Worm (Caenorhabditis elegans) whole organism, L3 larva: ENCODE data around the gene sphk-1.
A peak's percentile ranks its signal among the peaks of the same experiment; 100 is the strongest.

Source experiments
- R02D3.7 ChIP-seq: fragments of 150-350 bp; optimal IDR thresholded peaks from 2 replicates; lab custom pipeline; 2014; ENCODE audit warnings: missing biosample characterization, missing genetic modification characterization
- ama-1 ChIP-seq: fragments of 150-350 bp; optimal IDR thresholded peaks from 2 replicates; lab custom pipeline; 2018
- ceh-82 ChIP-seq: fragments of 150-350 bp; optimal IDR thresholded peaks from 2 replicates; lab custom pipeline; 2014; ENCODE audit warnings: missing biosample characterization, missing genetic modification characterization
- ceh-9 ChIP-seq: sonication (generic microtip); optimal IDR thresholded peaks from 2 replicates; lab custom pipeline; 2018; ENCODE audit warnings: missing biosample characterization, missing genetic modification characterization
- daf-12 ChIP-seq: fragments of 150-350 bp; optimal IDR thresholded peaks from 2 replicates; lab custom pipeline; 2014; ENCODE audit warnings: missing biosample characterization, missing genetic modification reagents, missing genetic modification characterization
- egl-27 ChIP-seq: sonication (generic microtip); optimal IDR thresholded peaks from 4 replicates; lab custom pipeline; 2017; ENCODE audit warnings: missing biosample characterization, missing genetic modification reagents, missing genetic modification characterization
- egl-5 ChIP-seq: fragments of 150-350 bp; optimal IDR thresholded peaks from 2 replicates; lab custom pipeline; 2017; ENCODE audit warnings: missing biosample characterization, missing genetic modification reagents, missing genetic modification characterization, inconsistent platforms
- elt-1 ChIP-seq: fragments of 150-350 bp; optimal IDR thresholded peaks from 2 replicates; lab custom pipeline; 2014; ENCODE audit warnings: missing biosample characterization, missing genetic modification characterization
- elt-3 ChIP-seq, 3 experiments: fragments of 150-350 bp in 1 of 3; sonication (generic microtip) in 2 of 3; optimal IDR thresholded peaks; 2 replicates in 2 of 3; 4 replicates in 1 of 3; lab custom pipeline; 2014 to 2017; ENCODE audit warnings: missing biosample characterization in 3 of 3, missing genetic modification characterization in 3 of 3
- eor-1 ChIP-seq, 2 experiments: fragments of 150-350 bp; optimal IDR thresholded peaks; 2 replicates each; lab custom pipeline; 2014 to 2018; ENCODE audit warnings: missing biosample characterization in 2 of 2, missing genetic modification characterization in 2 of 2
- fkh-2 ChIP-seq: fragments of 150-350 bp; optimal IDR thresholded peaks from 2 replicates; lab custom pipeline; 2014; ENCODE audit warnings: missing biosample characterization, missing genetic modification reagents, missing genetic modification characterization
- hmg-11 ChIP-seq: sonication (generic microtip); optimal IDR thresholded peaks from 2 replicates; lab custom pipeline; 2016; ENCODE audit warnings: missing genetic modification characterization, missing compliant biosample characterization
- jun-1 ChIP-seq: fragments of 150-350 bp; optimal IDR thresholded peaks from 2 replicates; lab custom pipeline; 2014; ENCODE audit warnings: missing biosample characterization, missing genetic modification reagents, missing genetic modification characterization
- lin-39 ChIP-seq: fragments of 150-350 bp; optimal IDR thresholded peaks from 2 replicates; lab custom pipeline; 2018; ENCODE audit warnings: missing biosample characterization, missing genetic modification reagents, missing genetic modification characterization
- lsy-12 ChIP-seq: sonication (generic microtip); optimal IDR thresholded peaks from 2 replicates; lab custom pipeline; 2016; ENCODE audit warnings: mild to moderate bottlenecking, missing genetic modification characterization, missing compliant biosample characterization
- mml-1 ChIP-seq: fragments of 150-350 bp; sonication (generic microtip); optimal IDR thresholded peaks from 3 replicates; lab custom pipeline; 2014; ENCODE audit warnings: missing biosample characterization, missing genetic modification characterization
- nhr-11 ChIP-seq: fragments of 150-350 bp; optimal IDR thresholded peaks from 2 replicates; lab custom pipeline; 2014; ENCODE audit warnings: missing biosample characterization, missing genetic modification characterization
- nhr-23 ChIP-seq: fragments of 150-350 bp; optimal IDR thresholded peaks from 2 replicates; lab custom pipeline; 2014; ENCODE audit warnings: missing biosample characterization, missing genetic modification reagents, missing genetic modification characterization
- nhr-237 ChIP-seq: fragments of 150-350 bp; optimal IDR thresholded peaks from 2 replicates; lab custom pipeline; 2014; ENCODE audit warnings: missing biosample characterization, missing genetic modification characterization
- nhr-25 ChIP-seq: sonication (generic microtip); optimal IDR thresholded peaks from 2 replicates; lab custom pipeline; 2017; ENCODE audit warnings: missing biosample characterization, missing genetic modification characterization
- nhr-43 ChIP-seq: sonication (generic microtip); optimal IDR thresholded peaks from 2 replicates; lab custom pipeline; 2016; ENCODE audit warnings: mild to moderate bottlenecking, missing genetic modification characterization, missing compliant biosample characterization; ENCODE audit not compliant: poor library complexity, severe bottlenecking
- nhr-67 ChIP-seq: fragments of 150-350 bp; optimal IDR thresholded peaks from 2 replicates; lab custom pipeline; 2014; ENCODE audit warnings: missing biosample characterization, missing genetic modification characterization
- nhr-77 ChIP-seq: fragments of 150-350 bp; optimal IDR thresholded peaks from 2 replicates; lab custom pipeline; 2014; ENCODE audit warnings: missing biosample characterization, missing genetic modification characterization
- pqm-1 ChIP-seq: fragments of 150-350 bp; optimal IDR thresholded peaks from 2 replicates; lab custom pipeline; 2017; ENCODE audit warnings: missing biosample characterization, missing genetic modification characterization, inconsistent platforms
- sea-2 ChIP-seq: fragments of 150-350 bp; sonication (generic microtip); optimal IDR thresholded peaks from 4 replicates; lab custom pipeline; 2014; ENCODE audit warnings: missing biosample characterization, missing genetic modification reagents, missing genetic modification characterization
- skn-1 ChIP-seq: fragments of 150-350 bp; optimal IDR thresholded peaks from 2 replicates; lab custom pipeline; 2014; ENCODE audit warnings: missing biosample characterization, missing genetic modification characterization
- snpc-4 ChIP-seq: fragments of 150-350 bp; optimal IDR thresholded peaks from 2 replicates; lab custom pipeline; 2014; ENCODE audit warnings: missing biosample characterization, missing genetic modification characterization
- unc-62 ChIP-seq: fragments of 150-350 bp; sonication (generic microtip); optimal IDR thresholded peaks from 4 replicates; lab custom pipeline; 2014; ENCODE audit warnings: missing biosample characterization, missing genetic modification reagents, missing genetic modification characterization
- ztf-11 ChIP-seq: fragments of 150-350 bp; optimal IDR thresholded peaks from 2 replicates; lab custom pipeline; 2014; ENCODE audit warnings: missing biosample characterization, missing genetic modification characterization

The sphk-1 gene

DNA sequence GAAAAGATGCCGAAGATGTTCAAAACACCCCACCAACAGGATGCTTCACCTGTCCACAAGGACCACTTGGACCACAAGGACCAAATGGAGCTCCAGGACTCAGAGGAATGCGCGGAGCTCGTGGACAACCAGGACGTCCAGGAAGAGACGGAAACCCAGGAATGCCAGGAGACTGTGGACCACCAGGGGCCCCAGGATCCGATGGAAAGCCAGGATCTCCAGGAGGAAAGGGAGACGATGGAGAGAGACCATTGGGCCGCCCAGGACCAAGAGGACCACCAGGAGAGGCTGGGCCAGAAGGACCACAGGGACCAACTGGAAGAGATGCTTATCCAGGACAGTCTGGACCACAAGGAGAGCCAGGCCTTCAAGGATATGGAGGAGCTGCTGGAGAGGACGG, 32.2 kb upstream of the sphk-1 start:
- TF ChIP-seq nhr-11 (tag; lab: Kevin White, UChicago) = no peak
- no peak for TF ChIP-seq lsy-12 (tag; lab: Kevin White, UChicago)
- no peak for TF ChIP-seq nhr-237
- TF ChIP-seq ceh-82 (tag; lab: Kevin White, UChicago) = no peak
- no peak for TF ChIP-seq sea-2 (GFP tag; lab: Kevin White, UChicago)
- no peak for TF ChIP-seq ama-1
- no peak for TF ChIP-seq ceh-9 (tag; lab: Kevin White, UChicago)
- no peak for TF ChIP-seq eor-1 (tag; optimal IDR thresholded peaks at IDR 0.05; lab: Kevin White, UChicago)
- TF ChIP-seq ztf-11 (tag; lab: Kevin White, UChicago) = no peak

DNA sequence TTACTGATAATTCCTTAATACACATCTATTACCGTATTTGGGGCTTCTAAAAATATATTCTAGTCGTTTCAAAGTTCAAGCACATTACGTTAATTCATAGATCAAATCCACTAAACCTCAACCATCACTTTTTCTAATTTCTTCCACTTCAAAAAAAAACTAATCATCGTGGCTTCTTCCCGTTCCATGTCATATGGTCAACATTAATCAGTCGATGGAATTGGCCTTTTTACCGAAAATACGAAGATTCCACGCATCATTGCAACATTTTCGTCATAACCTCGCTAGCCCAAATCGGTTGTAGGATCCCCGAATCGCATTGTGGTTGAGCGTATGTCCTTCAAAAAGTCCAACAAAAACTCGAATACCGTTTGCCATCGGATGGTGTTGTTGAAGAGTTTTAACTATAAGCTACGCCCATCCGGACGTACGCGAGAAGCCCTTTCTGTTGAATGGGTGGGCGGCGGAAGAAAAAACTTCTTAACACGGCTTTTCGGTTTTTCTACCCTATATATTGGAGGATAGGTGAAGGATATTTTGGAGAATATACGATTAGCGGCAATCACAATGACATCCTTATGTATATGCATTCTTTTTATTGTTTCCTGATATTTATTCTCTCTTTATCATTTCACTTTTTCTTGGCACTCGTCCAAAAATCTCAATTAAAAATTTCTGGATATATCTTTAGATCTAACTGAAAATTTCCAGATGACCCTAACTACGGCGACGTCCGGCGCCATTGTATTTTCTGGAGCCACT, 31.1 kb upstream of the sphk-1 start, which contains the start of gene rol-6:
rol-6 (plus strand) TSS at position 712 of the 762 bp plus-strand sequence.
- TF ChIP-seq nhr-43 (tag; lab: Kevin White, UChicago) (peak; percentile 68), fkh-2 (tag; lab: Kevin White, UChicago) (no peak)

DNA sequence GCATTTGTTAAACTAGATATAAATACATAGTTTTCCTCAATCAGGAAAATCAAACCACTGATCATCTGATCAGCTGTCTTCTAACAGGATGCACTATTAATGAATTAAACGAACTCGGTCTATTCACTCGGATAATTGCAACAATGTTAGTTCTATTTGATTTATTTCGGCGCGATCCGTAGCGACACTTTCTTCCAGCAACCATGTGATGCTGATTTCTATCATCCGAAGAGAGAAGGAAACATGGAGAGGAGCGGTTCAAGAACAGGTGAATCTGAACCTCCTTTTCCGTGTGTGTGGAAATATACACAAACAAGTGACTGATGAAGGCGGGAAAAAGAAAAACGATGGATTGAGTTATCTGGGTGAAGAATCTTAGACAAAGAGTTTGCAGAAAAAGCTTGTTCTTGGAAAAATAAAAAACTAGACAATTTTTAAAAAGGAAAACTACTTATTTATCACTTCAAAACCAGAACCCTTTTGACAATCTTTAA, 30.3 kb upstream of the sphk-1 start:
- TF ChIP-seq hmg-11 (tag; lab: Kevin White, UChicago) = no peak
- no peak for TF ChIP-seq daf-12 (tag; lab: Kevin White, UChicago)
- TF ChIP-seq elt-1 (tag; lab: Kevin White, UChicago) = peak; percentile 37
- no peak for TF ChIP-seq skn-1 (tag; lab: Kevin White, UChicago)
- peak; percentile 53 for TF ChIP-seq nhr-43 (tag; lab: Kevin White, UChicago)

DNA sequence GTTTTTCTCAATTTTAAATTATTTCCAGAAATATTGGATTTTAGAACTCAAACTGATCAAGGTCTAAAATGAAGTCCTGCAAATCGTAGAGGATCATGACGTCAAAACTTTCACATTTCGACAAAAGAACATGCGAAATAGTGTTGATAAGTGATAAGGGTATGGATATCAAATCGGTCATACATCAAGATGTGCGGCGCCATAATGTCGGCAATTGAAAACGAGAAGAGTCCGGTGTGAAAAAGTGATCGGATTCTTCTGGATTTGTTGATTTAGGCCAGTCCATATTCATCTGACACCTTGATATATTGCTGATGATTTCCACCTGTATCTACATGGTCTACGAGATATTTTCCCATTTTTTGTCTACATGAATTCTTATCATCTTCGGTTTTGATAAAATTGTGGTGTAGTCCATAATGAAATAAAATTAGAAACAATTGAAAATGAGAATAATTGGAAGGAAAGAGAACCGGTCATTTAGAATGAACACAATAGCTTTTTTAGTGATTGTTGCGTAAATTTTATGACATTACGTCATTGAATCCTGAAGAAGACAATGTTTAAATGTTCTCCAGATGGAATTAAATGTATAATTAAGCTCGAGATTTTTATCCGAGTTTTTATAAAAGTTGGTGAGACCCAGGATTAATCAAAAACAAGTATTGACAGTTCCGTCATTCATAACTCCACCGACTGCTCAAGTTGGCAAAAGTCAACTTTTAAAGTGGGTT, 29.7 kb upstream of the sphk-1 start:
- peak; percentile 62 for TF ChIP-seq nhr-43 (tag; lab: Kevin White, UChicago)
- TF ChIP-seq nhr-23 (tag; lab: Kevin White, UChicago) = peak; percentile 37
- no peak for TF ChIP-seq pqm-1 (tag; lab: Kevin White, UChicago)

DNA sequence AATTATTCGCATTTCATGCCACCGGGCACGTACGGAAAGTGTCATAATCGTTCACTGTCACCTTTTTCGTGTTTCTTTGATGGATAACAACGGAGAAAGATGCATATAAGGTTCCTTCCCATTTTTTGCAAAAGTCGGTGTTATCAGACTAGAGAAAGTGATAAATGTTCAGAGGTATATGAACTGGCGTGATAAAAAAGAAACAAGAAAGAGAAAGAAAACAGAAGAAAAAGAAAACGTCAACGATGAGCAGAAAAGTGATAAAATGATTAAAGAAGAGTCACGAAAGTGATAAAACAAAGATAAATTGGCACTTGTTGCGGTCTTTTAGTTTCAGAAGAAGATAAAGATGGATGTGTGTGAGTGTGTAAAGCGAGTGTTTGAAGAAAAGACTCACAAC, 28.8 kb upstream of the sphk-1 start:
- no peak for TF ChIP-seq snpc-4
- no peak for TF ChIP-seq egl-27 (tag; lab: Kevin White, UChicago)
- no peak for TF ChIP-seq R02D3.7 (tag; lab: Kevin White, UChicago)
- peak in 1 of 3 experiments; percentile 75 for TF ChIP-seq elt-3 (tag; optimal IDR thresholded peaks at IDR 0.05; lab: Kevin White, UChicago)
- TF ChIP-seq lin-39 (tag; lab: Kevin White, UChicago) = no peak
- TF ChIP-seq fkh-2 (tag; lab: Kevin White, UChicago) = no peak
- no peak for TF ChIP-seq eor-1 (tag; optimal IDR thresholded peaks at IDR 0.05; lab: Kevin White, UChicago)
- TF ChIP-seq elt-1 (tag; lab: Kevin White, UChicago) = no peak
- TF ChIP-seq nhr-25 = peak; percentile 5
- TF ChIP-seq nhr-23 (tag; lab: Kevin White, UChicago) = no peak
- TF ChIP-seq ceh-9 (tag; lab: Kevin White, UChicago) = no peak
- TF ChIP-seq egl-5 = peak; percentile 6
- TF ChIP-seq sea-2 (GFP tag; lab: Kevin White, UChicago) = no peak
- TF ChIP-seq, all 47 proteins: peak for 3

DNA sequence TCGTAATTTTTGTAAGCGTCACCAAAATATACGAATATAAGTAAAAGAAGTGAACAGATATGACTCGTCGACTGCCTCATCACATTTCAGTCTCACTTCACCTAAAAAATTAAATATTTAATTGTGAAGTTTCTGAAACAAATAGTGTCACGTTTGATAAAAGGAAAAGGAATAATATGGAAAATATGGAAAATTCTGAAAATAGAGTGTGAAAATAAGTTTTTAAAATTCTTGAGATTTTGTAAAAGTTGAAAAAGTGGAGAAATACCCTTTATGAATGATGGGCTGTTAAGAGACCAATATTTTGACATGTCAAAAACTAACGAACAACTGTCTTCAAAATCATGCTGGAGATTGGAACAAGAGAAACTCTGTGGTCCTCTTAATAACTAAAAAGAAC, 25.2 kb upstream of the sphk-1 start, which contains the start of gene T01B7.9:
T01B7.9 (minus strand) TSS at position 101 of the 400 bp plus-strand sequence.
- TF ChIP-seq eor-1 (tag; optimal IDR thresholded peaks at IDR 0.05; lab: Kevin White, UChicago) (no peak), nhr-77 (tag; lab: Kevin White, UChicago) (no peak), elt-1 (tag; lab: Kevin White, UChicago) (no peak), nhr-67 (tag; lab: Kevin White, UChicago) (no peak), jun-1 (tag; lab: Kevin White, UChicago) (no peak), unc-62 (GFP tag; lab: Kevin White, UChicago) (no peak), egl-5 (no peak), mml-1 (no peak)
- TF ChIP-seq, all 47 proteins: peak for 0
